Worm (Caenorhabditis elegans): ENCODE measurements around the gene shc-2.

shc-2 gene

DNA sequence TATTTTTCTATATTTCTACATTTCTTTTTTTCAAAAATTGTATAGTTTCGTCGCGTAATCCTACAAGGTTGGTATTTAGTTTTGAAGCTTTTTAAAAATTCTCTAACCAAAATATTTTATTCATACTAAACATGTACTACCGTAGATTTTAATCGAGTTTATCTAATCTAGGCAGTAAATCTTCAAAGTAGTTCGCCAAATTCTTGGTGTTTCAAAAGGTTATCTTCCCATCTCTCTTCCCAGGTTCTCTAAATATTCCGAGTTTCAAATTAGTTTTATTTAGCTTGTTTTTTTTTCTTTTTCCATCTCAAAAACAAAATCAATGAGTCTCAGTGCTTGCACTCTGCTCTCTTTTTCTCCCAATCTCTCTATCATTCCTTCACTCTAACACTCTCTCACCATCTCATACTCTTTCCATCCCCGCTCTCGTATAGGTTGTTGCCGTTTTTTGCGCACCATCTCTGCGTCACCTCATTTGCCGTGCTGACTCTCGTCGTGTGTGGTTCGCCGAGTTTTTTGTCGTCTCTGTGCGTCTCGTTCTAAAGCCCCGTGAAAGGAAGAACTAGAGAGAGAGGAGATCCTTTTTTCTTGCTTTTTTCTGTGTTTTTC lies 48.1 kb downstream of the shc-2 start:
- TF ChIP-seq madf-6 (GFP tag; IDR thresholded peaks at IDR 0.05) = no peak
- peak; percentile 74; the same call in 1 of the 2 replicates for TF ChIP-seq K11D2.4 (GFP tag; IDR thresholded peaks at IDR 0.05)
- TF ChIP-seq chd-7 (tag; optimal IDR thresholded peaks at IDR 0.05) = peak; percentile 69
- TF ChIP-seq hmg-1.2 (GFP tag; IDR thresholded peaks at IDR 0.05) = peak; percentile 89
- TF ChIP-seq attf-5 (GFP tag; optimal IDR thresholded peaks at IDR 0.05) = peak; percentile 63
- peak; percentile 17 for TF ChIP-seq ztf-18 (tag; optimal IDR thresholded peaks at IDR 0.05)
- TF ChIP-seq zfh-2 (GFP tag; conservative IDR thresholded peaks at IDR 0.05) = peak; percentile 84
- TF ChIP-seq lin-26 (GFP tag; IDR thresholded peaks at IDR 0.05) = peak; percentile 43; the same call in 1 of the 2 replicates
- TF ChIP-seq snpc-4 (GFP tag; optimal IDR thresholded peaks at IDR 0.05) = no peak
- TF ChIP-seq snpc-4 (tag; optimal IDR thresholded peaks at IDR 0.05) = peak in 2 of 4 experiments; percentile 35 to 52
- no peak for TF ChIP-seq pha-4 (tag; optimal IDR thresholded peaks at IDR 0.05)
- peak; percentile 56 for TF ChIP-seq mcd-1 (GFP tag; IDR thresholded peaks at IDR 0.05)
- no peak for TF ChIP-seq ztf-25 (GFP tag; IDR thresholded peaks at IDR 0.05)
- peak; percentile 64 for TF ChIP-seq nhr-80 (tag; optimal IDR thresholded peaks at IDR 0.05)
- peak; percentile 44 for TF ChIP-seq ceh-27 (GFP tag; optimal IDR thresholded peaks at IDR 0.05)
- TF ChIP-seq dox-1 (GFP tag; IDR thresholded peaks at IDR 0.05) = peak; percentile 60
- no peak for TF ChIP-seq nfya-1 (tag; optimal IDR thresholded peaks at IDR 0.05; ENCODE audit: borderline replicate concordance, insufficient read depth)
- TF ChIP-seq pbrm-1 (GFP tag; IDR thresholded peaks at IDR 0.05) = 0 out of 2 replicates have a peak, but pooled peaks have one; percentile 36
- TF ChIP-seq F57A8.1 (GFP tag; optimal IDR thresholded peaks at IDR 0.05) = no peak
- no peak for TF ChIP-seq rec-8 (tag; optimal IDR thresholded peaks at IDR 0.05)
- TF ChIP-seq sptf-2 (GFP tag; optimal IDR thresholded peaks at IDR 0.05) = no peak
- no peak for TF ChIP-seq Y53F4B.3 (GFP tag; IDR thresholded peaks at IDR 0.05)
- TF ChIP-seq K12H6.12 (tag; optimal IDR thresholded peaks at IDR 0.05) = peak; percentile 59
- peak; percentile 14 for TF ChIP-seq ZK185.1 (tag; optimal IDR thresholded peaks at IDR 0.05; ENCODE audit: poor library complexity, severe bottlenecking)
- 0 out of 2 replicates have a peak, but pooled peaks have one; percentile 16 for TF ChIP-seq nfyb-1 (GFP tag; IDR thresholded peaks at IDR 0.05)
- peak; percentile 80 for TF ChIP-seq lin-40 (tag; optimal IDR thresholded peaks at IDR 0.05)
- no peak for TF ChIP-seq cebp-1 (GFP tag; IDR thresholded peaks at IDR 0.05)
- TF ChIP-seq cebp-1 (tag; optimal IDR thresholded peaks at IDR 0.05) = peak; percentile 66
- TF ChIP-seq ekl-4 (GFP tag; IDR thresholded peaks at IDR 0.05) = 0 out of 2 replicates have a peak, but pooled peaks have one; percentile 33
- TF ChIP-seq F22D6.2 (tag; optimal IDR thresholded peaks at IDR 0.05) = no peak
- no peak for TF ChIP-seq lin-54 (GFP tag; optimal IDR thresholded peaks at IDR 0.05)
- TF ChIP-seq dpl-1 (GFP tag; optimal IDR thresholded peaks at IDR 0.05) = no peak

DNA sequence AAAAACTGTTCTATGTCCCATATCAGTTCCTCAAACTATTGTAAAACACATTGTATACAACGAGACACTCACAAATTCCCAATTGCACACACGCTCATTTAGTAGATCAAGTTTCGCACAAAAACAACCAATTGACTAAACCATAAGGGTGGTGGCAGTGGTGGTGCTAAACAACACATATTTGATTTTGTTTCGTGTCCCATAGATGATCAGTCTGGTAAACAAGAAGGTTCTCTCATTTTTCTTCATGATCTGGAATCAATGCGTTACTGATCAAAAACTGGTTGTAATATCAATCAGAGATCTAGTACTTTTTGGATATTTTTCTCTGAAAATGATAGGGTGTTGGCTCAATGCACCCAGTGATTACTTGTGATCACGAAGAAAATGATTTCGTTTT lies 49.6 kb downstream of the shc-2 start:
- no peak for TF ChIP-seq nhr-90 (tag; optimal IDR thresholded peaks at IDR 0.05)
- no peak for TF ChIP-seq ets-4 (GFP tag; optimal IDR thresholded peaks at IDR 0.05)
- TF ChIP-seq ceh-91 (GFP tag; IDR thresholded peaks at IDR 0.05) = no peak
- no peak for TF ChIP-seq ceh-100 (GFP tag; IDR thresholded peaks at IDR 0.05)
- TF ChIP-seq cebp-1 (GFP tag; IDR thresholded peaks at IDR 0.05) = no peak
- TF ChIP-seq cebp-1 (tag; optimal IDR thresholded peaks at IDR 0.05) = no peak
- TF ChIP-seq lsl-1 (GFP tag; optimal IDR thresholded peaks at IDR 0.05) = no peak
- TF ChIP-seq B0019.2 (GFP tag; conservative IDR thresholded peaks at IDR 0.05) = no peak
- TF ChIP-seq ceh-79 (tag; optimal IDR thresholded peaks at IDR 0.05) = no peak
- TF ChIP-seq ztf-22 (GFP tag; optimal IDR thresholded peaks at IDR 0.05) = no peak
- no peak for TF ChIP-seq F52B5.7 (tag; optimal IDR thresholded peaks at IDR 0.05)
- TF ChIP-seq ztf-26 (tag; optimal IDR thresholded peaks at IDR 0.05) = no peak
- no peak for TF ChIP-seq nhr-179 (tag; optimal IDR thresholded peaks at IDR 0.05)
- TF ChIP-seq dpl-1 (GFP tag; optimal IDR thresholded peaks at IDR 0.05) = no peak
- no peak for TF ChIP-seq ztf-18 (tag; optimal IDR thresholded peaks at IDR 0.05)
- TF ChIP-seq rpc-1 (optimal IDR thresholded peaks at IDR 0.05) = no peak
- TF ChIP-seq rpc-1 (tag; optimal IDR thresholded peaks at IDR 0.05) = no peak
- no peak for TF ChIP-seq B0336.3 (GFP tag; IDR thresholded peaks at IDR 0.05)
- TF ChIP-seq ZK185.1 (tag; optimal IDR thresholded peaks at IDR 0.05; ENCODE audit: poor library complexity, severe bottlenecking) = no peak
- TF ChIP-seq chd-7 (tag; optimal IDR thresholded peaks at IDR 0.05) = no peak
- TF ChIP-seq unc-130 (GFP tag; optimal IDR thresholded peaks at IDR 0.05) = no peak
